Worm (Caenorhabditis elegans) whole organism, L2 larva: ENCODE data around the gene pap-2.

Experiments used
- C34F6.9 ChIP-seq: fragments of 150-350 bp; optimal IDR thresholded peaks from 2 replicates; lab custom pipeline; 2014; ENCODE audit warnings: missing biosample characterization, missing genetic modification characterization
- F13H6.1 ChIP-seq: sonication (generic microtip); optimal IDR thresholded peaks from 2 replicates; lab custom pipeline; 2016; ENCODE audit warnings: missing genetic modification characterization, missing compliant biosample characterization
- R02D3.7 ChIP-seq: fragments of 150-350 bp; optimal IDR thresholded peaks from 2 replicates; lab custom pipeline; 2014; ENCODE audit warnings: missing biosample characterization, missing genetic modification characterization
- Y55F3AM.14 ChIP-seq: fragments of 200-800 bp; sonication (Bioruptor generic); optimal IDR thresholded peaks from 2 replicates; lab custom pipeline; 2018; ENCODE audit warnings: mild to moderate bottlenecking, missing genetic modification characterization, missing compliant biosample characterization
- ZK546.5 ChIP-seq: sonication (generic microtip); optimal IDR thresholded peaks from 2 replicates; lab custom pipeline; 2017; ENCODE audit warnings: missing biosample characterization, missing genetic modification characterization
- alr-1 ChIP-seq: fragments of 150-350 bp; optimal IDR thresholded peaks from 2 replicates; lab custom pipeline; 2014; ENCODE audit warnings: missing biosample characterization, missing genetic modification characterization
- aly-2 ChIP-seq: fragments of 150-350 bp; optimal IDR thresholded peaks from 2 replicates; lab custom pipeline; 2014; ENCODE audit warnings: missing biosample characterization, missing genetic modification characterization
- ama-1 ChIP-seq: fragments of 150-350 bp; optimal IDR thresholded peaks from 2 replicates; lab custom pipeline; 2018; ENCODE audit warnings: inconsistent platforms
- blmp-1 ChIP-seq: sonication (generic microtip); optimal IDR thresholded peaks from 2 replicates; lab custom pipeline; 2017; ENCODE audit warnings: missing genetic modification characterization, mild to moderate bottlenecking, missing compliant biosample characterization, antibody characterized with exemption, moderate library complexity; ENCODE audit not compliant: insufficient read depth
- ceh-16 ChIP-seq: fragments of 150-350 bp; optimal IDR thresholded peaks from 2 replicates; lab custom pipeline; 2014; ENCODE audit warnings: missing biosample characterization, missing genetic modification characterization
- ceh-82 ChIP-seq: fragments of 150-350 bp; optimal IDR thresholded peaks from 2 replicates; lab custom pipeline; 2014; ENCODE audit warnings: missing biosample characterization, missing genetic modification characterization
- crh-2 ChIP-seq: sonication (generic microtip); optimal IDR thresholded peaks from 2 replicates; lab custom pipeline; 2017; ENCODE audit warnings: missing biosample characterization, missing genetic modification characterization
- dmd-4 ChIP-seq: sonication (generic microtip); optimal IDR thresholded peaks from 2 replicates; lab custom pipeline; 2017; ENCODE audit warnings: missing biosample characterization, missing genetic modification characterization
- egl-27 ChIP-seq: sonication (generic microtip); optimal IDR thresholded peaks from 3 replicates; lab custom pipeline; 2017; ENCODE audit warnings: missing biosample characterization, missing genetic modification reagents, missing genetic modification characterization
- elt-1 ChIP-seq: fragments of 150-350 bp; optimal IDR thresholded peaks from 2 replicates; lab custom pipeline; 2014; ENCODE audit warnings: missing biosample characterization, missing genetic modification characterization
- elt-3 ChIP-seq: sonication (generic microtip); optimal IDR thresholded peaks from 2 replicates; lab custom pipeline; 2017; ENCODE audit warnings: missing biosample characterization, missing genetic modification characterization
- fos-1 ChIP-seq: fragments of 150-350 bp; optimal IDR thresholded peaks from 2 replicates; lab custom pipeline; 2014; ENCODE audit warnings: missing biosample characterization, missing genetic modification characterization
- gmeb-1 ChIP-seq: fragments of 150-350 bp; optimal IDR thresholded peaks from 2 replicates; lab custom pipeline; 2014; ENCODE audit warnings: missing biosample characterization, missing genetic modification characterization
- lin-11 ChIP-seq: fragments of 150-350 bp; sonication (generic microtip); optimal IDR thresholded peaks from 2 replicates; lab custom pipeline; 2014; ENCODE audit warnings: missing biosample characterization, missing genetic modification characterization, inconsistent platforms, mixed read lengths
- lin-13 ChIP-seq: fragments of 150-350 bp; optimal IDR thresholded peaks from 2 replicates; lab custom pipeline; 2014; ENCODE audit warnings: missing biosample characterization, missing genetic modification reagents, missing genetic modification characterization
- lin-39 ChIP-seq: fragments of 150-350 bp; optimal IDR thresholded peaks from 2 replicates; lab custom pipeline; 2014; ENCODE audit warnings: missing biosample characterization, missing genetic modification reagents, missing genetic modification characterization
- lsy-2 ChIP-seq, 2 experiments: fragments of 150-350 bp in 1 of 2; sonication (generic microtip) in 1 of 2; optimal IDR thresholded peaks; 2 replicates each; lab custom pipeline; 2014 to 2017; ENCODE audit warnings: missing biosample characterization in 2 of 2, missing genetic modification characterization in 2 of 2
- mab-5 ChIP-seq: fragments of 150-350 bp; optimal IDR thresholded peaks from 2 replicates; lab custom pipeline; 2014; ENCODE audit warnings: missing biosample characterization, missing genetic modification characterization
- mbf-1 ChIP-seq: sonication (generic microtip); optimal IDR thresholded peaks from 2 replicates; lab custom pipeline; 2017; ENCODE audit warnings: missing biosample characterization, missing genetic modification characterization
- mdl-1 ChIP-seq, 2 experiments: fragments of 150-350 bp in 1 of 2; sonication (generic microtip) in 1 of 2; optimal IDR thresholded peaks; 2 replicates each; lab custom pipeline; 2017; ENCODE audit warnings: missing biosample characterization in 2 of 2, missing genetic modification characterization in 2 of 2
- nhr-10 ChIP-seq: sonication (generic microtip); optimal IDR thresholded peaks from 2 replicates; lab custom pipeline; 2017; ENCODE audit warnings: missing biosample characterization, missing genetic modification characterization
- nhr-11 ChIP-seq: fragments of 150-350 bp; optimal IDR thresholded peaks from 2 replicates; lab custom pipeline; 2014; ENCODE audit warnings: missing biosample characterization, missing genetic modification characterization
- nhr-12 ChIP-seq: fragments of 150-350 bp; optimal IDR thresholded peaks from 2 replicates; lab custom pipeline; 2014; ENCODE audit warnings: missing biosample characterization, missing genetic modification characterization
- nhr-21 ChIP-seq: fragments of 150-350 bp; optimal IDR thresholded peaks from 2 replicates; lab custom pipeline; 2014; ENCODE audit warnings: missing biosample characterization, missing genetic modification characterization
- nhr-23 ChIP-seq: fragments of 150-350 bp; optimal IDR thresholded peaks from 2 replicates; lab custom pipeline; 2014; ENCODE audit warnings: missing biosample characterization, missing genetic modification reagents, missing genetic modification characterization
- nhr-237 ChIP-seq: fragments of 150-350 bp; optimal IDR thresholded peaks from 2 replicates; lab custom pipeline; 2014; ENCODE audit warnings: missing biosample characterization, missing genetic modification characterization
- nhr-25 ChIP-seq: fragments of 150-350 bp; sonication (generic microtip); optimal IDR thresholded peaks from 3 replicates; lab custom pipeline; 2014; ENCODE audit warnings: missing biosample characterization, missing genetic modification characterization
- nhr-6 ChIP-seq: fragments of 150-350 bp; optimal IDR thresholded peaks from 2 replicates; lab custom pipeline; 2014; ENCODE audit warnings: missing biosample characterization, missing genetic modification characterization
- nhr-77 ChIP-seq: fragments of 150-350 bp; optimal IDR thresholded peaks from 2 replicates; lab custom pipeline; 2014; ENCODE audit warnings: missing biosample characterization, missing genetic modification characterization
- peb-1 ChIP-seq: fragments of 150-350 bp; optimal IDR thresholded peaks from 2 replicates; lab custom pipeline; 2014; ENCODE audit warnings: missing biosample characterization, missing genetic modification characterization
- sem-4 ChIP-seq: fragments of 150-350 bp; optimal IDR thresholded peaks from 2 replicates; lab custom pipeline; 2014; ENCODE audit warnings: missing biosample characterization, missing genetic modification reagents, missing genetic modification characterization
- skn-1 ChIP-seq: sonication (generic microtip); optimal IDR thresholded peaks from 2 replicates; lab custom pipeline; 2017; ENCODE audit warnings: missing biosample characterization, missing genetic modification characterization
- sma-3 ChIP-seq: sonication (generic microtip); optimal IDR thresholded peaks from 2 replicates; lab custom pipeline; 2016; ENCODE audit warnings: missing genetic modification reagents, missing genetic modification characterization, missing compliant biosample characterization
- sma-9 ChIP-seq, 2 experiments: fragments of 150-350 bp in 1 of 2; sonication (generic microtip) in 1 of 2; optimal IDR thresholded peaks; 2 replicates each; lab custom pipeline; 2014 to 2016; ENCODE audit warnings: missing genetic modification characterization in 2 of 2, mild to moderate bottlenecking in 1 of 2, missing biosample characterization in 1 of 2, missing compliant biosample characterization in 1 of 2, missing genetic modification reagents in 1 of 2, moderate library complexity in 1 of 2
- snpc-4 ChIP-seq: fragments of 150-350 bp; optimal IDR thresholded peaks from 2 replicates; lab custom pipeline; 2014; ENCODE audit warnings: missing biosample characterization, missing genetic modification characterization
- unc-39 ChIP-seq: fragments of 150-350 bp; optimal IDR thresholded peaks from 2 replicates; lab custom pipeline; 2014; ENCODE audit warnings: missing biosample characterization, missing genetic modification characterization
- unc-55 ChIP-seq: fragments of 150-350 bp; sonication (generic microtip); optimal IDR thresholded peaks from 3 replicates; lab custom pipeline; 2014; ENCODE audit warnings: missing biosample characterization, missing genetic modification reagents, missing genetic modification characterization
- unc-62 ChIP-seq: fragments of 150-350 bp; optimal IDR thresholded peaks from 2 replicates; lab custom pipeline; 2014; ENCODE audit warnings: missing biosample characterization, missing genetic modification reagents, missing genetic modification characterization
- zag-1 ChIP-seq: fragments of 150-350 bp; optimal IDR thresholded peaks from 2 replicates; lab custom pipeline; 2014; ENCODE audit warnings: missing biosample characterization, missing genetic modification characterization
- ztf-1 ChIP-seq: fragments of 200-800 bp; sonication (Bioruptor generic); conservative IDR thresholded peaks from 2 replicates; pipeline ENCODE4 v1.3.6; 2022; ENCODE audit warnings: missing genetic modification characterization, missing compliant biosample characterization
- ztf-11 ChIP-seq: sonication (generic microtip); optimal IDR thresholded peaks from 2 replicates; lab custom pipeline; 2017; ENCODE audit warnings: missing biosample characterization, missing genetic modification characterization
- ztf-4 ChIP-seq: fragments of 150-350 bp; optimal IDR thresholded peaks from 2 replicates; lab custom pipeline; 2014; ENCODE audit warnings: missing biosample characterization, missing genetic modification characterization

Gene pap-2

ce11 chrII:9594924-9595323 lies 14.3 kb downstream of the pap-2 start, which contains the start of gene E02H1.5:
Gene E02H1.5 (plus strand): TSS chrII:9595224.
- TF ChIP-seq R02D3.7 (no peak), ZK546.5 (tag; lab: Kevin White, UChicago) (no peak), nhr-6 (tag; lab: Kevin White, UChicago) (no peak), ceh-82 (tag; lab: Kevin White, UChicago) (no peak), gmeb-1 (tag; lab: Kevin White, UChicago) (no peak), dmd-4 (tag; lab: Kevin White, UChicago) (no peak), ztf-11 (tag; lab: Kevin White, UChicago) (no peak), lin-13 (GFP tag; lab: Kevin White, UChicago) (no peak), elt-1 (no peak), mdl-1 (tag; optimal IDR thresholded peaks at IDR 0.05; lab: Kevin White, UChicago) (no peak), nhr-12 (tag; lab: Kevin White, UChicago) (no peak), unc-55 (no peak), egl-27 (tag; lab: Kevin White, UChicago) (no peak), peb-1 (no peak), sma-3 (no peak)
- TF ChIP-seq, all 48 proteins: peak for 0

- TF ChIP-seq ZK546.5 (tag; lab: Kevin White, UChicago) (no peak), nhr-6 (tag; lab: Kevin White, UChicago) (no peak), sma-3 (no peak), unc-55 (no peak), blmp-1 (no peak), ceh-82 (tag; lab: Kevin White, UChicago) (no peak)
Observed at ce11 chrII:9592737-9593136, 16.5 kb downstream of the pap-2 start, which contains the start of gene parp-2. Gene parp-2 (plus strand): TSS chrII:9593037.

- TF ChIP-seq blmp-1 (peak; percentile 12), lin-39 (tag; lab: Kevin White, UChicago) (no peak), unc-62 (no peak), nhr-237 (tag; lab: Kevin White, UChicago) (no peak), elt-1 (no peak), lsy-2 (tag; optimal IDR thresholded peaks at IDR 0.05; lab: Kevin White, UChicago) (peak; percentile 67 to 89), ztf-11 (tag; lab: Kevin White, UChicago) (no peak), Y55F3AM.14 (GFP tag; lab: Kevin White, UChicago) (no peak), snpc-4 (peak; percentile 49), nhr-11 (tag; lab: Kevin White, UChicago) (no peak), elt-3 (no peak), nhr-25 (peak; percentile 77), R02D3.7 (no peak), F13H6.1 (peak; percentile 75), ama-1 (lab: Kevin White, UChicago) (no peak), sma-9 (GFP tag; optimal IDR thresholded peaks at IDR 0.05; lab: Kevin White, UChicago) (peak; percentile 92), sma-9 (tag; optimal IDR thresholded peaks at IDR 0.05; lab: Kevin White, UChicago) (no peak), unc-39 (tag; lab: Kevin White, UChicago) (no peak), nhr-6 (tag; lab: Kevin White, UChicago) (peak; percentile 64), alr-1 (tag; lab: Kevin White, UChicago) (no peak), mab-5 (tag; lab: Kevin White, UChicago) (peak; percentile 69), dmd-4 (tag; lab: Kevin White, UChicago) (no peak), aly-2 (no peak), lin-11 (tag; lab: Kevin White, UChicago) (no peak), crh-2 (peak; percentile 72), egl-27 (tag; lab: Kevin White, UChicago) (peak; percentile 38), sem-4 (tag; lab: Kevin White, UChicago) (peak; percentile 66), ztf-1 (no peak), nhr-23 (tag; lab: Kevin White, UChicago) (no peak), mdl-1 (tag; optimal IDR thresholded peaks at IDR 0.05; lab: Kevin White, UChicago) (no peak), ZK546.5 (tag; lab: Kevin White, UChicago) (no peak), sma-3 (peak; percentile 88), ceh-16 (tag; lab: Kevin White, UChicago) (no peak), nhr-21 (tag; lab: Kevin White, UChicago) (peak; percentile 66), lin-13 (GFP tag; lab: Kevin White, UChicago) (peak; percentile 51), fos-1 (tag; lab: Kevin White, UChicago) (peak; percentile 27), unc-55 (peak; percentile 89), skn-1 (tag; lab: Kevin White, UChicago) (no peak), ceh-82 (tag; lab: Kevin White, UChicago) (no peak), C34F6.9 (tag; lab: Kevin White, UChicago) (peak; percentile 81), nhr-10 (no peak), mbf-1 (tag; lab: Kevin White, UChicago) (no peak), zag-1 (no peak), nhr-12 (tag; lab: Kevin White, UChicago) (no peak), nhr-77 (tag; lab: Kevin White, UChicago) (no peak), ztf-4 (tag; lab: Kevin White, UChicago) (no peak), gmeb-1 (tag; lab: Kevin White, UChicago) (peak; percentile 61), peb-1 (no peak)
Observed at ce11 chrII:9591071-9591470, 18.1 kb downstream of the pap-2 start, which contains the start of the genes E02H1.1 and tag-124. Gene E02H1.1 (minus strand): TSS chrII:9591164. Gene tag-124 (plus strand): TSS chrII:9591292.
